Worm (Caenorhabditis elegans) whole organism, late embryonic: Measurements from ENCODE around the gene pax-1.

ENCODE experiments used
- C08G9.2 ChIP-seq: sonication (generic microtip); optimal IDR thresholded peaks from 2 replicates; lab custom pipeline; 2016; ENCODE audit warnings: mild to moderate bottlenecking, missing genetic modification characterization, moderate library complexity, missing compliant biosample characterization
- C38D4.7 ChIP-seq: fragments of 200-800 bp; sonication (Bioruptor generic); optimal IDR thresholded peaks from 2 replicates; lab custom pipeline; 2018; ENCODE audit warnings: mild to moderate bottlenecking, missing genetic modification characterization, moderate library complexity, missing compliant biosample characterization
- F13H6.1 ChIP-seq: sonication (generic microtip); optimal IDR thresholded peaks from 2 replicates; lab custom pipeline; 2016; ENCODE audit warnings: missing genetic modification characterization, missing compliant biosample characterization
- T23F11.4 ChIP-seq: fragments of 200-800 bp; sonication (Bioruptor generic); optimal IDR thresholded peaks from 2 replicates; lab custom pipeline; 2018; ENCODE audit warnings: mild to moderate bottlenecking, missing genetic modification characterization, missing compliant biosample characterization
- ama-1 ChIP-seq: fragments of 150-350 bp; optimal IDR thresholded peaks from 2 replicates; lab custom pipeline; 2014
- ceh-19 ChIP-seq: fragments of 200-800 bp; sonication (Bioruptor generic); optimal IDR thresholded peaks from 2 replicates; lab custom pipeline; 2018; ENCODE audit warnings: mild to moderate bottlenecking, missing genetic modification characterization, missing compliant biosample characterization
- ceh-2 ChIP-seq: sonication (generic microtip); optimal IDR thresholded peaks from 2 replicates; lab custom pipeline; 2016; ENCODE audit warnings: missing genotype, missing genetic modification characterization, missing compliant biosample characterization
- ceh-24 ChIP-seq: sonication (generic microtip); optimal IDR thresholded peaks from 2 replicates; lab custom pipeline; 2016; ENCODE audit warnings: mild to moderate bottlenecking, missing genetic modification characterization, missing compliant biosample characterization
- ceh-34 ChIP-seq: sonication (generic microtip); optimal IDR thresholded peaks from 2 replicates; lab custom pipeline; 2016; ENCODE audit warnings: mild to moderate bottlenecking, missing genetic modification characterization, missing compliant biosample characterization
- ceh-45 ChIP-seq: fragments of 200-800 bp; sonication (Bioruptor generic); IDR thresholded peaks from 2 replicates; pipeline ENCODE4 v1.3.6; 2022; ENCODE audit warnings: missing genetic modification reagents, missing genetic modification characterization, missing compliant biosample characterization
- ceh-48 ChIP-seq: sonication (generic microtip); optimal IDR thresholded peaks from 2 replicates; lab custom pipeline; 2016; ENCODE audit warnings: missing genetic modification characterization, inconsistent platforms, missing compliant biosample characterization
- ceh-6 ChIP-seq: fragments of 200-800 bp; sonication (Bioruptor generic); optimal IDR thresholded peaks from 2 replicates; lab custom pipeline; 2018; ENCODE audit warnings: mild to moderate bottlenecking, missing genetic modification characterization, missing compliant biosample characterization
- ceh-9 ChIP-seq: sonication (generic microtip); optimal IDR thresholded peaks from 2 replicates; lab custom pipeline; 2016; ENCODE audit warnings: mild to moderate bottlenecking, missing genetic modification characterization, inconsistent platforms, missing compliant biosample characterization
- che-1 ChIP-seq: sonication (generic microtip); optimal IDR thresholded peaks from 2 replicates; lab custom pipeline; 2016; ENCODE audit warnings: mild to moderate bottlenecking, missing genetic modification characterization, missing compliant biosample characterization
- dmd-4 ChIP-seq: sonication (generic microtip); optimal IDR thresholded peaks from 2 replicates; lab custom pipeline; 2016; ENCODE audit warnings: borderline replicate concordance, missing genetic modification characterization, missing compliant biosample characterization
- dve-1 ChIP-seq: sonication (generic microtip); optimal IDR thresholded peaks from 2 replicates; lab custom pipeline; 2017; ENCODE audit warnings: antibody characterized with exemption, mild to moderate bottlenecking, missing genetic modification characterization, missing compliant biosample characterization
- elt-2 ChIP-seq: sonication (generic microtip); optimal IDR thresholded peaks from 2 replicates; lab custom pipeline; 2016; ENCODE audit warnings: missing genetic modification reagents, missing genetic modification characterization, missing compliant biosample characterization
- elt-4 ChIP-seq: sonication (generic microtip); optimal IDR thresholded peaks from 2 replicates; lab custom pipeline; 2016; ENCODE audit warnings: missing genetic modification characterization, missing compliant biosample characterization
- fax-1 ChIP-seq: sonication (generic microtip); optimal IDR thresholded peaks from 2 replicates; lab custom pipeline; 2016; ENCODE audit warnings: missing genotype, missing genetic modification characterization, missing compliant biosample characterization
- fkh-6 ChIP-seq: sonication (generic microtip); optimal IDR thresholded peaks from 2 replicates; lab custom pipeline; 2016; ENCODE audit warnings: missing genetic modification characterization, missing compliant biosample characterization
- gmeb-2 ChIP-seq: sonication (generic microtip); optimal IDR thresholded peaks from 2 replicates; lab custom pipeline; 2016; ENCODE audit warnings: missing genetic modification characterization, inconsistent platforms, missing compliant biosample characterization
- hlh-15 ChIP-seq: sonication (generic microtip); optimal IDR thresholded peaks from 2 replicates; lab custom pipeline; 2016; ENCODE audit warnings: missing genetic modification characterization, missing compliant biosample characterization
- lin-11 ChIP-seq: fragments of 200-800 bp; sonication (Bioruptor generic); optimal IDR thresholded peaks from 2 replicates; lab custom pipeline; 2018; ENCODE audit warnings: mild to moderate bottlenecking, missing genetic modification characterization, missing compliant biosample characterization
- nhr-11 ChIP-seq: fragments of 150-350 bp; optimal IDR thresholded peaks from 2 replicates; lab custom pipeline; 2014; ENCODE audit warnings: missing biosample characterization, missing genetic modification characterization
- nhr-232 ChIP-seq: sonication (generic microtip); optimal IDR thresholded peaks from 2 replicates; lab custom pipeline; 2016; ENCODE audit warnings: missing genetic modification characterization, missing compliant biosample characterization
- odd-2 ChIP-seq: sonication (generic microtip); optimal IDR thresholded peaks from 2 replicates; lab custom pipeline; 2017; ENCODE audit warnings: antibody characterized with exemption, mild to moderate bottlenecking, missing genetic modification characterization, missing compliant biosample characterization
- pat-9 ChIP-seq: fragments of 200-800 bp; sonication (Bioruptor generic); optimal IDR thresholded peaks from 2 replicates; lab custom pipeline; 2018; ENCODE audit warnings: mild to moderate bottlenecking, missing genetic modification characterization, moderate library complexity, missing compliant biosample characterization
- pax-1 ChIP-seq: fragments of 150-350 bp; optimal IDR thresholded peaks from 2 replicates; lab custom pipeline; 2014; ENCODE audit warnings: missing biosample characterization, missing genetic modification characterization
- pqm-1 ChIP-seq: sonication (generic microtip); optimal IDR thresholded peaks from 2 replicates; lab custom pipeline; 2016; ENCODE audit warnings: missing genetic modification characterization, missing compliant biosample characterization
- pros-1 ChIP-seq: fragments of 150-350 bp; optimal IDR thresholded peaks from 2 replicates; lab custom pipeline; 2014; ENCODE audit warnings: missing biosample characterization, missing genetic modification reagents, missing genetic modification characterization
- ref-2 ChIP-seq: sonication (generic microtip); optimal IDR thresholded peaks from 2 replicates; lab custom pipeline; 2016; ENCODE audit warnings: missing genetic modification characterization, missing compliant biosample characterization
- sdc-2 ChIP-seq: sonication (generic microtip); optimal IDR thresholded peaks from 2 replicates; lab custom pipeline; 2016; ENCODE audit warnings: missing genotype, missing genetic modification characterization, missing compliant biosample characterization
- tbx-2 ChIP-seq: sonication (generic microtip); optimal IDR thresholded peaks from 2 replicates; lab custom pipeline; 2016; ENCODE audit warnings: missing genetic modification characterization, missing compliant biosample characterization
- tbx-7 ChIP-seq: sonication (generic microtip); optimal IDR thresholded peaks from 2 replicates; lab custom pipeline; 2016; ENCODE audit warnings: missing genotype, missing genetic modification characterization, missing compliant biosample characterization
- unc-3 ChIP-seq, 2 experiments: fragments of 200-800 bp in 1 of 2; sonication (Bioruptor generic) in 1 of 2; sonication (generic microtip) in 1 of 2; conservative IDR thresholded peaks in 1 of 2; optimal IDR thresholded peaks in 1 of 2; 2 replicates each; pipeline versions ENCODE4 v1.3.6 to Lab custom; 2016 to 2022; ENCODE audit warnings: missing compliant biosample characterization in 2 of 2, missing genetic modification characterization in 2 of 2, missing genetic modification reagents in 1 of 2
- unc-42 ChIP-seq: sonication (generic microtip); optimal IDR thresholded peaks from 2 replicates; lab custom pipeline; 2016; ENCODE audit warnings: missing genotype, missing genetic modification characterization, missing compliant biosample characterization
- unc-55 ChIP-seq: sonication (generic microtip); optimal IDR thresholded peaks from 2 replicates; lab custom pipeline; 2017; ENCODE audit warnings: missing biosample characterization, missing genetic modification reagents, missing genetic modification characterization
- unc-86 ChIP-seq: sonication (generic microtip); optimal IDR thresholded peaks from 2 replicates; lab custom pipeline; 2016; ENCODE audit warnings: missing genetic modification characterization, missing compliant biosample characterization
- zip-5 ChIP-seq: sonication (generic microtip); optimal IDR thresholded peaks from 2 replicates; lab custom pipeline; 2016; ENCODE audit warnings: missing genetic modification characterization, missing compliant biosample characterization
- ztf-16 ChIP-seq: sonication (generic microtip); optimal IDR thresholded peaks from 2 replicates; lab custom pipeline; 2017; ENCODE audit warnings: missing genetic modification characterization, missing compliant biosample characterization

pax-1 gene

DNA sequence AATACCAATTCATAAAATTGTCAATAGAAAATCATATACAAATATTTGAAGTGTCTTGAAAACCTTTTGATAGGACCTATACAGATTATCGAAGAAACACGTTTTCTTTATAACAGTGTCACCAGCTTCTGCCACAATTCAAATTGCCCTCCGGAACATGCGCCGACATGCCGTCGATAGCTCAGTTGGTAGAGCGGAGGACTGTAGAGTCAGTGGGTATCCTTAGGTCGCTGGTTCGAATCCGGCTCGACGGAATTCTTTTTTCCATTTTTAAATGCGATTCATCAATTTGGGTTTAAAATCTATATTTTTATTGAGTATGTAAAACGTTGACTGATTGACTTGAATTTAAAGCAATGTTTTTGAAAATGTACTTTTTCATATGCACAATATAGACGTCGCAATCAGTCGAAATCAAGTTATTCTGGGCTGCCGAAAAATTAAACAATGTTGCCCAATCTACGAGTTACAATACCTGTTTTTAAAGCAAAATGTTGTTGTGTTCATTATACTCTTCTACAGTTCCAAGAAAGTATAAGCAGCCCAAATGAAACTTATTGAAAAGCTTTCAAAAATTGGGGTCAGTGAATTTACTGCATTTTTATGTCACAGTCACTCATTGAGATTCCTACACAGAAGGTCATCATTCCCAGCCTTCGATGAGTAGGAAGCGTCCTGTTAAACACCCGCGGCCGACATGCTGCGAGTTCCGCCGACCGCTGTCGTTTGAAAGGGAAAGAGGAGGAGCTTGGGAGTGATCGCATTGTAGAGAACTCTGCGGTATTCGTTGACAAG is 22.8 kb downstream of the pax-1 start:
- TF ChIP-seq ama-1 (lab: Kevin White, UChicago), result peak; percentile 74
- TF ChIP-seq fkh-6 (tag; lab: Kevin White, UChicago), result peak; percentile 2
- no peak for TF ChIP-seq lin-11 (tag; lab: Kevin White, UChicago)
- no peak for TF ChIP-seq tbx-2
- no peak for TF ChIP-seq F13H6.1
- TF ChIP-seq tbx-7 (tag; lab: Kevin White, UChicago), result no peak
- no peak for TF ChIP-seq fax-1
- TF ChIP-seq elt-2 (tag; lab: Kevin White, UChicago), result peak; percentile 32

DNA sequence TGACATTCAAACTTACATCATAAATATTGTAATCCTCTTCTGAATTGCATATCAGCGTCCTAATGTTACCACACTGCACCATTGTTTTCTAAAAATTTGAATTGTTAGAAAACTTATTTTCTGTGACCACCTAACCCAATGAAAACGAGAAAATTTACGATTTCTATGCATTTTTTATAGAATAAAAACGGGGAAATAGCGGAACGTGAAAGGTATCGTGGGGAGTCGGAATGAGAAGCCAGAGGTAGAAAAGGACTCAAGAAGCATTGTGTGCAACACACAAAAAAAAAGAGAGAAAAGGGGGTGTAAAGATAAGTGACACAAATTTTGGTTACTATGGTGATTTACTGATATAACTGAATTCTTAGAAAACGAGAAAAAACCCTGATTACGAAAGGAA is 25.5 kb downstream of the pax-1 start, which contains the start of gene C16D9.6:
TSS of gene C16D9.6 (minus strand) at position 101 of the 400 bp plus-strand sequence.
- TF ChIP-seq unc-3 (GFP tag; conservative IDR thresholded peaks at IDR 0.05; lab: Robert Waterston, UW) (no peak), unc-3 (tag; optimal IDR thresholded peaks at IDR 0.05; lab: Kevin White, UChicago) (no peak), fax-1 (no peak), ztf-16 (tag; lab: Kevin White, UChicago) (no peak), pqm-1 (no peak), ceh-6 (GFP tag; lab: Kevin White, UChicago) (no peak), gmeb-2 (tag; lab: Kevin White, UChicago) (no peak), dmd-4 (tag; lab: Kevin White, UChicago) (no peak), lin-11 (tag; lab: Kevin White, UChicago) (no peak)

DNA sequence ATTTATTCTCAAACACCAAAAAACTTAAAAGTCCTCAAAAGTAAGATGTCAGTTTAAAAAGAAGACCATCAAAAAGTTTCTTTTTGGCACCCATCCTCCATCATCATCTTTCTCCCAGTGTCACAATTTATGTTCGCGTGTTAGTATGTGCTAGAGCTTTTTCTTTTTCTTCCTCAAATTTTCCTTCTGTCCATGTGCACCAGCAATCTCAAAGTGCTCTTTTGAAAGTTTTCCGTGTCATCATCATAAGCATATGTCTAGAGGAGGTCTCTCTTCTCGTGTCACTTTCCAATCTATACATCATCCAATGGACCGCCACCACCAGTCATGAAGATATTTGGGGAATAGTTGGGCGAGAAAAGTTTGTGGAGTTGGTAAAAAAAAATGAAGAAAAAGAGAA is 26.3 kb downstream of the pax-1 start:
- TF ChIP-seq ceh-48 (tag; lab: Kevin White, UChicago), result no peak
- no peak for TF ChIP-seq ref-2
- no peak for TF ChIP-seq hlh-15 (tag; lab: Kevin White, UChicago)
- no peak for TF ChIP-seq ceh-34
- TF ChIP-seq che-1, result no peak
- TF ChIP-seq zip-5, result no peak
- no peak for TF ChIP-seq pros-1 (tag; lab: Kevin White, UChicago)
- no peak for TF ChIP-seq unc-3 (GFP tag; conservative IDR thresholded peaks at IDR 0.05; lab: Robert Waterston, UW)
- TF ChIP-seq unc-3 (tag; optimal IDR thresholded peaks at IDR 0.05; lab: Kevin White, UChicago), result no peak
- TF ChIP-seq C38D4.7 (GFP tag; lab: Kevin White, UChicago), result no peak
- TF ChIP-seq, all 69 proteins: peak for 0

DNA sequence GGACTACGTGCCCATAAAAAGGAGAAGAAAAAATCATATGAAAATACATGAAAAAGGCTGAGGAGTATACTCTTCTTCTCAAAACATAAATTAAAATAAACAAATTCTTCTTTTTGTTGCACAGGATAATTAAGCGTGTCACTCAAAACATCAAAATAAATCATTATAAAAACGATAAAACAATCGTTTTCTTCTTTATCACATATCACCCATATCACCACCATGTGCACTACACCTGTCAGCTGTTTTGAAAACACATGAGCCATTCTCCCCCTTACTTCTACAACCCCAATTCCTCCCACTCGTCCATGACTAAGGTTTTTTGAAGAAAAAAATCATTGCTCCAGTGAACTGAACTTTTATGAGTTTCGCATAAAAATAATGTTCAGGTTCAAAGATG is 27.8 kb downstream of the pax-1 start:
- TF ChIP-seq ceh-34 (no peak), pqm-1 (no peak), unc-86 (tag; lab: Kevin White, UChicago) (no peak), unc-55 (GFP tag; lab: Kevin White, UChicago) (peak; percentile 43), ceh-45 (GFP tag; lab: Robert Waterston, UW) (no peak), ceh-2 (no peak), ceh-9 (no peak)
- TF ChIP-seq, all 69 proteins: peak for 1

DNA sequence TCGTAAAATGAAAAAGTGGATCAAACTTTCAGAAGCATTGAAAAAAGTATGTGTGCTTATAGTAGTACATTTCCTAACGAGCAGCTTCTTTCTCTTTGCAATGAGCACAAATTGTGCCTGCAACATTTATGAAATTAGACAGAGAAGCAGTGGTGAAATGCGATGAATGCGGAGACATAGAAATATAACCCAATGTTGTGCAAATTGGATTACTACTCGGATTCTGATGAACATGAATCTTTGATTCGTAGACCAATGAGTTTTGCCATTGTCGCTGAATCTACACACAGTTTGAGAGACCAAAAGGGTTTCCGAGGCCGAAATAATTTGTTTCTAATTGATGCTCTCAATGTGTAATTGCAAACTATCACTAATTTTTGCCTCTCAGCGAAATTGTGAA is 29.2 kb downstream of the pax-1 start:
- TF ChIP-seq unc-55 (GFP tag; lab: Kevin White, UChicago) (no peak), fkh-6 (tag; lab: Kevin White, UChicago) (no peak), unc-42 (tag; lab: Kevin White, UChicago) (peak; percentile 97)

DNA sequence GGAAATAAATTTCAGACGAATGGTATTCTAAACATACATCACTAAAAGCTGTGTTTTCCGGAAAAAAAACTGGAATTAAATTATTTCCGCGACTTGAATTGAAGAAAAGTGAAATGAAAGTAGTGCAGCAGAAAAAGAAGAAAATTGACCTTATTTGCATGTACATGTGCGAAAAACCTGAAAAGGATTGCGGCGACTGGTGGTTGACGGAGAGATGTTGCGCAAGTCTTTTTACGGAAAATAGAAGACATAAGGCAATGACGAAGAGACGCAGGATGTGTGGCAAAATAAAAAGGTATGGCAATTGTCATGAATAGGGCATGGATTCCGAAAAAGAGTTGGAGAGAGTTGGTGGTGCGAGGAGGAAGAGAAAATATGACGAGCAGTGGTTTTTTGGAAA is 30.2 kb downstream of the pax-1 start:
- TF ChIP-seq nhr-11 (tag; lab: Kevin White, UChicago), result no peak
- TF ChIP-seq unc-42 (tag; lab: Kevin White, UChicago), result peak; percentile 30

DNA sequence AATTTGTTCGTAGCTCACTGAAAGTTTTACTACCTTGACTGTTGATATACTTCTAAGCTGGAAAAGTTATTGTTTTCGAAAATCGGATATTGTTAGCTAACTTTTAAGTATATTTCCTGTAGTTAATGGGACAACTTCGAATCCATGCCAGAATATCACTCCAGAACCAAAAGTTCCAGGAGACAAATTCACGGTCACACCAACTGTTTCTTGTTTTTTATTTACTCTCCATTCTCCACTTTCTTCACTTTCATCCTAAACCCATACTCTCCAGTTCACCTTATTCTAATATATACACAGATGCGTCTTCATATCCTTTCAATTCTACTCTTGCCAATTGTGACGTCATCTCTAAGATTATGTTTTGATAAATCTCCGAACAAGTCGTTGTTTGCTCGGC is 34.3 kb downstream of the pax-1 start, which contains the start of gene C16D9.1:
TSS of gene C16D9.1 (plus strand) at position 301 of the 400 bp plus-strand sequence.
- no peak for TF ChIP-seq pat-9 (tag; lab: Kevin White, UChicago)
- no peak for TF ChIP-seq T23F11.4
- no peak for TF ChIP-seq unc-42 (tag; lab: Kevin White, UChicago)
- TF ChIP-seq ceh-45 (GFP tag; lab: Robert Waterston, UW), result no peak
- TF ChIP-seq elt-4 (tag; lab: Kevin White, UChicago), result no peak
- no peak for TF ChIP-seq pax-1
- no peak for TF ChIP-seq dve-1 (tag; lab: Kevin White, UChicago)
- no peak for TF ChIP-seq odd-2 (tag; lab: Kevin White, UChicago)
- TF ChIP-seq ref-2, result no peak
- no peak for TF ChIP-seq sdc-2 (tag; lab: Kevin White, UChicago)
- TF ChIP-seq ceh-6 (GFP tag; lab: Kevin White, UChicago), result no peak
- no peak for TF ChIP-seq ceh-24 (tag; lab: Kevin White, UChicago)
- no peak for TF ChIP-seq ceh-19 (GFP tag; lab: Kevin White, UChicago)
- no peak for TF ChIP-seq nhr-232 (tag; lab: Kevin White, UChicago)
- no peak for TF ChIP-seq lin-11 (tag; lab: Kevin White, UChicago)
- TF ChIP-seq C08G9.2, result no peak
